Worm (Caenorhabditis elegans) whole organism, L3 larva: ENCODE data around the gene Y39B6A.7.

Source experiments
- ZK546.5 ChIP-seq: sonication (generic microtip); optimal IDR thresholded peaks from 2 replicates; lab custom pipeline; 2017; ENCODE audit warnings: missing biosample characterization, missing genetic modification characterization
- ceh-9 ChIP-seq: sonication (generic microtip); optimal IDR thresholded peaks from 2 replicates; lab custom pipeline; 2018; ENCODE audit warnings: missing biosample characterization, missing genetic modification characterization
- daf-12 ChIP-seq: fragments of 150-350 bp; optimal IDR thresholded peaks from 2 replicates; lab custom pipeline; 2014; ENCODE audit warnings: missing biosample characterization, missing genetic modification reagents, missing genetic modification characterization
- egl-27 ChIP-seq: sonication (generic microtip); optimal IDR thresholded peaks from 4 replicates; lab custom pipeline; 2017; ENCODE audit warnings: missing biosample characterization, missing genetic modification reagents, missing genetic modification characterization
- elt-1 ChIP-seq: fragments of 150-350 bp; optimal IDR thresholded peaks from 2 replicates; lab custom pipeline; 2014; ENCODE audit warnings: missing biosample characterization, missing genetic modification characterization
- eor-1 ChIP-seq, 2 experiments: fragments of 150-350 bp; optimal IDR thresholded peaks; 2 replicates each; lab custom pipeline; 2014 to 2018; ENCODE audit warnings: missing biosample characterization in 2 of 2, missing genetic modification characterization in 2 of 2
- fkh-10 ChIP-seq: sonication (generic microtip); optimal IDR thresholded peaks from 2 replicates; lab custom pipeline; 2017; ENCODE audit warnings: missing biosample characterization, missing genetic modification reagents, missing genetic modification characterization
- hmg-11 ChIP-seq: sonication (generic microtip); optimal IDR thresholded peaks from 2 replicates; lab custom pipeline; 2016; ENCODE audit warnings: missing genetic modification characterization, missing compliant biosample characterization
- lin-15B ChIP-seq: fragments of 150-350 bp; optimal IDR thresholded peaks from 2 replicates; lab custom pipeline; 2014; ENCODE audit warnings: missing biosample characterization, missing genetic modification characterization
- mml-1 ChIP-seq: fragments of 150-350 bp; sonication (generic microtip); optimal IDR thresholded peaks from 3 replicates; lab custom pipeline; 2014; ENCODE audit warnings: missing biosample characterization, missing genetic modification characterization
- nfya-1 ChIP-seq: sonication (generic microtip); optimal IDR thresholded peaks from 2 replicates; lab custom pipeline; 2017; ENCODE audit warnings: missing genetic modification characterization, mild to moderate bottlenecking, missing compliant biosample characterization, antibody characterized with exemption, moderate library complexity; ENCODE audit not compliant: insufficient read depth
- nhr-12 ChIP-seq: fragments of 150-350 bp; optimal IDR thresholded peaks from 2 replicates; lab custom pipeline; 2014; ENCODE audit warnings: missing biosample characterization, missing genetic modification characterization
- nhr-23 ChIP-seq: fragments of 150-350 bp; optimal IDR thresholded peaks from 2 replicates; lab custom pipeline; 2014; ENCODE audit warnings: missing biosample characterization, missing genetic modification reagents, missing genetic modification characterization
- nhr-237 ChIP-seq: fragments of 150-350 bp; optimal IDR thresholded peaks from 2 replicates; lab custom pipeline; 2014; ENCODE audit warnings: missing biosample characterization, missing genetic modification characterization
- nhr-43 ChIP-seq: sonication (generic microtip); optimal IDR thresholded peaks from 2 replicates; lab custom pipeline; 2016; ENCODE audit warnings: mild to moderate bottlenecking, missing genetic modification characterization, missing compliant biosample characterization; ENCODE audit not compliant: poor library complexity, severe bottlenecking
- nhr-67 ChIP-seq: fragments of 150-350 bp; optimal IDR thresholded peaks from 2 replicates; lab custom pipeline; 2014; ENCODE audit warnings: missing biosample characterization, missing genetic modification characterization
- nhr-76 ChIP-seq: fragments of 150-350 bp; sonication (generic microtip); optimal IDR thresholded peaks from 5 replicates; lab custom pipeline; 2014; ENCODE audit warnings: missing biosample characterization, missing genetic modification characterization
- pha-4 ChIP-seq: fragments of 150-350 bp; optimal IDR thresholded peaks from 2 replicates; lab custom pipeline; 2014; ENCODE audit warnings: missing biosample characterization, missing genetic modification reagents, missing genetic modification characterization
- pqm-1 ChIP-seq: fragments of 150-350 bp; optimal IDR thresholded peaks from 2 replicates; lab custom pipeline; 2017; ENCODE audit warnings: missing biosample characterization, missing genetic modification characterization, inconsistent platforms
- sea-2 ChIP-seq: fragments of 150-350 bp; sonication (generic microtip); optimal IDR thresholded peaks from 4 replicates; lab custom pipeline; 2014; ENCODE audit warnings: missing biosample characterization, missing genetic modification reagents, missing genetic modification characterization
- skn-1 ChIP-seq: fragments of 150-350 bp; optimal IDR thresholded peaks from 2 replicates; lab custom pipeline; 2014; ENCODE audit warnings: missing biosample characterization, missing genetic modification characterization
- tbx-2 ChIP-seq: sonication (generic microtip); optimal IDR thresholded peaks from 2 replicates; lab custom pipeline; 2016; ENCODE audit warnings: mild to moderate bottlenecking, missing genetic modification characterization, missing compliant biosample characterization
- unc-62 ChIP-seq: fragments of 150-350 bp; sonication (generic microtip); optimal IDR thresholded peaks from 4 replicates; lab custom pipeline; 2014; ENCODE audit warnings: missing biosample characterization, missing genetic modification reagents, missing genetic modification characterization
- ztf-11 ChIP-seq: fragments of 150-350 bp; optimal IDR thresholded peaks from 2 replicates; lab custom pipeline; 2014; ENCODE audit warnings: missing biosample characterization, missing genetic modification characterization

Y39B6A.7 gene

DNA sequence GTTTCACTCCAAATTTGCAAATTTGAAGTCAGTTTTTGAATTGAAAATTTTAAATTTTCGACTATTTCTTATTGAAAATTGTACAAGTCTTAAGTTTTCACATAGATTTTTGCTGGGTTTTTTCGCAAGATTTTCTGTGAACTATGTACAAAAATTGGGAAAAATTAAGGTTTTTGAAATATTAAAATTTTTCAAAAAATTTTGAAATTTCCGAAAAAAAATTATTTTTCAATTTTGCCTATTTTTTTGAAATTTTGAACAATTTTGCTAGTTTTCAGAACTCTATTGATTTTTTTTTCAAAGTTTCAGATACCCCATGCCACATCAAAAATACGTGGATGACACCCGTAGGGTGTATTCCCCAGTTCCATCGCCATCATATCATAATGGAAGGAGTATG lies 4.8 kb upstream of the Y39B6A.7 start, which contains the start of gene tsp-13:
tsp-13 (plus strand) TSS at position 301 of the 400 bp plus-strand sequence.
- TF ChIP-seq nfya-1 (tag; lab: Kevin White, UChicago) (no peak), ztf-11 (tag; lab: Kevin White, UChicago) (no peak), sea-2 (GFP tag; lab: Kevin White, UChicago) (no peak), daf-12 (tag; lab: Kevin White, UChicago) (no peak)
- TF ChIP-seq, all 47 proteins: peak for 0

DNA sequence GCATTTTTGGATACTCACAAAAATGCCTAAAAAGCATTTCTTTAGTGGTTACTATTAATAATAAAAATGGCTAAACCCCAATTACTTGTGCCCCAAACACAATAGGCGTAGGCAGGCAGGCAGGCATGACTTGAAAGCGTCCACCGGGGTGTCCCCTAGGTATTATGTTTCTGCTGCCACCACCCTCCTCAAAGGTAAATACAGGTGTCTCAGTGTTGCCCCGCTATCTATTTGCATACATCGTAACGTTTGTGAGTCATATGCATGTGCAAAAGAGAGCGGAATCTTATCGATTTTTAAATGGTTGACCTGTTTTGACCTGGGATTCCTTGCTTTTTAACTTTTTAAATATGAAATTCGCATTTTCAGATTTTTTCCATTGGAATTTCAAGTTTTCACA lies 4.3 kb upstream of the Y39B6A.7 start:
- TF ChIP-seq mml-1 (tag; lab: Kevin White, UChicago) (no peak), nhr-67 (tag; lab: Kevin White, UChicago) (no peak), skn-1 (tag; lab: Kevin White, UChicago) (no peak), pha-4 (tag; lab: Kevin White, UChicago) (peak; percentile 46), egl-27 (tag; lab: Kevin White, UChicago) (no peak)

DNA sequence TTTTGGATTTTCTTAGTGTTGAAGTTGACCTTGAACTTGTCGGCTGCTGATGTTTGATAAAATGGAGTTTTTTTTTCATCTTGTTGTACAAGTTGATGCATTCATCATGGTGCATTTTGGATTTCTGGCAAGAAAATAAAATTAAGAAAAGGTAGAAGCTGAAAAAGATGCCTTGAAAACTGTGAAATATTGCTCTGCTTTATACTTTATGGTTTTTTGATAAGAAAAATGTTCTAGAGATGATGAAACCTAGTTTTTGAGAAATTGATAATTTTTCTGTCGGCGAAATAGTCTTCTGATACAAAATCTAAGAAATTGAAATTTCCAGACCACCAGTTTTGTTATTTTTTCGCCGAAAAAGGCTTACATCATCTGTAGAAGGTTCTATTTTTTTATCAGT lies 3.4 kb upstream of the Y39B6A.7 start, which contains the start of gene Y39B6A.69:
Y39B6A.69 (minus strand) TSS at position 101 of the 400 bp plus-strand sequence.
- no peak for TF ChIP-seq lin-15B (tag; lab: Kevin White, UChicago)
- no peak for TF ChIP-seq ZK546.5 (tag; lab: Kevin White, UChicago)

DNA sequence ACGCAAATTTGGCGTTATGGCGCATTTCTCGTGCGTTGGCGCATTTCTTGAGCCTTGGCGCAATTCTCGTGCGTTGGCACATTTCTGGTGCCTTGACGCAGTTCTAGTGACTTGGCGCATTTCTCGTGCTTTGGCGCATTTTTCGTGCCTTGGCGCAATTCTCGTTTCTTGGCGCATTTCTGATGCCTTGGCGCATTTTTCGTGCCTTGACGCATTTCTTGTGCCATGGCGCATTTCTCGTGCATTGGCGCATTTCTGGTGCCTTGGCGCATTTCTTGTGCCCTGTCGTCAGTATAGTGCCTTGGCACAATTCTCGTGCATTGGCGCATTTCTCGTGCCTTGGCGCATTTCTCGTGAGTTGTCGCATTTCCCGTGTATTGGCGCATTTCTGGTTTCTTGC lies 607 bp downstream of the Y39B6A.7 start:
- TF ChIP-seq nfya-1 (tag; lab: Kevin White, UChicago) (no peak), nhr-43 (tag; lab: Kevin White, UChicago) (no peak)
- TF ChIP-seq, all 47 proteins: peak for 0

DNA sequence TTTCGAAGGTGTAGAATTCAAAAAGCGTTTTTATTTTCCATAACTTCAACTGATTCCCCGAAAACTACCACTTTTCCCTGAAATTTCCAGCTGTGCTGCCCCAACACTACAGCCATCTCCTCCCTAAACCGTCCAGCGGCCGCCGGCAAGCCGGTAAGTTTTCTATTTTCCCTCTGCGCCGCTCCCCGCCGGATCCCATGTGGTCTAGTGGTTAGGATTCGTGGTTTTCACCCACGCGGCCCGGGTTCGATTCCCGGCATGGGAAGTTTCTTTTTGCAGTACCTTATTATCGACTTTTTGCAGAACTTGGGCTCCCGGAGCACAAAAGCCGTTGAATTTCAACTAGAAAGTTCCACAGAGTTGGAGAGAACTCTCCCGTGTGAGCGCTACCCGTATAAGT lies 6.4 kb downstream of the Y39B6A.7 start:
- TF ChIP-seq nfya-1 (tag; lab: Kevin White, UChicago): no peak
- TF ChIP-seq nhr-23 (tag; lab: Kevin White, UChicago): no peak
- no peak for TF ChIP-seq fkh-10 (GFP tag; lab: Kevin White, UChicago)
- no peak for TF ChIP-seq skn-1 (tag; lab: Kevin White, UChicago)
- TF ChIP-seq pqm-1: no peak
- peak; percentile 52 for TF ChIP-seq hmg-11 (tag; lab: Kevin White, UChicago)

DNA sequence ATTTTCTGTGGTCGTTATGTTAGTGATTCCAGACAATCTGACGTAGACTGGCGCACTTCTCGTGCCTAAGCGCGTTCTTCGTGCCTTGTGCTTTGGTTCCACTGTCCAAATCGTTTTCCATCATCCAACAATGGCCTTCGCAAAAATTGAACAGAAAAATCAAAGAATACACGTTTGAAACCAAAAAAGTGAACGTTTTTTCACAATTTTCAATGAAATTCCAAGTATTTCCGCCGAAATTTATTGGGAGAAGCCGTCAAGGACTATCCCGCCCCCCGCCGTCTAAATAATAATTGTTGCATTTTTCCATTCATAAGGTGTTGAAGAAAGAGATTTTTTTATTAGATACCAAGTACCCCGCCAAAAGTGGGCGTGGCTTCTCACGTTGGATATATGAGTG lies 8.5 kb downstream of the Y39B6A.7 start, which contains the start of gene cpg-23:
cpg-23 (plus strand) TSS at position 301 of the 400 bp plus-strand sequence.
- no peak for TF ChIP-seq nhr-237 (tag; lab: Kevin White, UChicago)
- no peak for TF ChIP-seq elt-1 (tag; lab: Kevin White, UChicago)

DNA sequence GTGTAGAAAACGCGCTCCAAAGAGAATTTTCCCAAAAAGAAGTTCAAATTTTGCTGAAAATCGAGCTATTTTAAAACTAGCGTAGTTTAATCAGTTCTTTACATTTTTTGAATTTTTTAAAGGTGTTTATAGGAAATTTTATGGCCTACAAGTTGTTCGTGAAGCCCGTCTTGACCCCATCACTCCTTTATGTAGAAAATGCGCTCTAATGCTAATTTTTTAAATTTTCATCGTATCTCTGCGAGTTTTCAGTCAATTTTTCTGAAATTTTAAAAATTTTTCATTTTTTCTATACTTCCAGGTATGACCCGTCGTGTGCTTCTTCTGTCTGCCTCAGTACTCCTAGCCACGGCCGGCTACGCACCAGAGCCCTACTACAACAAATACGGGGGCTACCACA lies 12.8 kb downstream of the Y39B6A.7 start, which contains the start of gene Y39B6A.9:
Y39B6A.9 (plus strand) TSS at position 301 of the 400 bp plus-strand sequence.
- no peak for TF ChIP-seq unc-62 (GFP tag; lab: Kevin White, UChicago)
- no peak for TF ChIP-seq lin-15B (tag; lab: Kevin White, UChicago)
- TF ChIP-seq nhr-43 (tag; lab: Kevin White, UChicago): no peak
- no peak for TF ChIP-seq tbx-2 (tag; lab: Kevin White, UChicago)

DNA sequence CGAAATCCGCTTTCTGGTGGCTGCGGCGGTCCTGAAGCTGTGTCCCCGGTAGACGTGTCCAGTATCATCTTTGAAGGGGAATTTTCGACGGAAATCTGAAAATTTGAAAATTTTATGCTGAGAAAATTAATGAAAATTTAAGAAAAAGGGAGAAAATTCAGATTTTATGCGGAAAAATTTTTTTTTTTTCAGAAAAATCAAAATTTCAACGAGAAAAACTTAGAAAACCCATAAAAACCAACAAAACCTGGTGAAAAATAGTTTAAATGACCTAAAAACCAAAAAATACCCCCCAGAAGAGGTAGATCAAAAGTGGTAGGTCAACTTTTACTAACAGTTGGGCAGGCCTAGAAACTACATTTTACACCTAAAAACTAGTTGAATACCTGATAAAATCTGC lies 15.4 kb downstream of the Y39B6A.7 start, which contains the start of gene Y39B6A.10:
Y39B6A.10 (minus strand) TSS at position 101 of the 400 bp plus-strand sequence.
- TF ChIP-seq lin-15B (tag; lab: Kevin White, UChicago) (no peak), pqm-1 (no peak), nhr-76 (no peak), nhr-12 (tag; lab: Kevin White, UChicago) (no peak), eor-1 (tag; optimal IDR thresholded peaks at IDR 0.05; lab: Kevin White, UChicago) (no peak), nhr-23 (tag; lab: Kevin White, UChicago) (no peak), unc-62 (GFP tag; lab: Kevin White, UChicago) (no peak), fkh-10 (GFP tag; lab: Kevin White, UChicago) (no peak), ceh-9 (tag; lab: Kevin White, UChicago) (no peak)
